Fruit fly (Drosophila melanogaster): ENCODE results near the gene CG31524.

CG31524 gene

dm6 chr3R:30512114-30512513 lies 2.0 kb downstream of the CG31524 start, which contains the start of gene PH4alphaNE2:
Gene PH4alphaNE2 (minus strand): TSS chr3R:30512214.
- TF ChIP-seq Rel (GFP tag; optimal IDR thresholded peaks at IDR 0.05) = no peak
- TF ChIP-seq Rel (tag; optimal IDR thresholded peaks at IDR 0.05) = no peak
- no peak for TF ChIP-seq sage (GFP tag; optimal IDR thresholded peaks at IDR 0.05)
- TF ChIP-seq ey (GFP tag; optimal IDR thresholded peaks at IDR 0.05) = no peak
- TF ChIP-seq CrebA (GFP tag; optimal IDR thresholded peaks at IDR 0.05; ENCODE audit: borderline replicate concordance) = no peak
- no peak for TF ChIP-seq Mio (GFP tag; optimal IDR thresholded peaks at IDR 0.05)
- TF ChIP-seq Abd-B (GFP tag; optimal IDR thresholded peaks at IDR 0.05) = no peak
- TF ChIP-seq lola (GFP tag; optimal IDR thresholded peaks at IDR 0.05) = no peak
- no peak for TF ChIP-seq Myc (optimal IDR thresholded peaks at IDR 0.05)
- no peak for TF ChIP-seq sv (GFP tag; optimal IDR thresholded peaks at IDR 0.05)
- no peak for TF ChIP-seq Sp1 (GFP tag; optimal IDR thresholded peaks at IDR 0.05)
- no peak for TF ChIP-seq dl (GFP tag; optimal IDR thresholded peaks at IDR 0.05; ENCODE audit: insufficient read depth in 1 of 2, partially characterized antibody in 2 of 2)
- no peak for TF ChIP-seq h (GFP tag; optimal IDR thresholded peaks at IDR 0.05)
- no peak for TF ChIP-seq psq (GFP tag; optimal IDR thresholded peaks at IDR 0.05)

dm6 chr3R:30507723-30508122 lies 6.4 kb downstream of the CG31524 start, which contains the start of gene CG34041:
Gene CG34041 (plus strand): TSS chr3R:30508023.
- TF ChIP-seq Vsx2 (GFP tag; optimal IDR thresholded peaks at IDR 0.05; ENCODE audit: partially characterized antibody) (no peak), psq (GFP tag; optimal IDR thresholded peaks at IDR 0.05) (no peak), CG32264 (GFP tag; optimal IDR thresholded peaks at IDR 0.05) (no peak), GATAd (GFP tag; optimal IDR thresholded peaks at IDR 0.05) (no peak), br (GFP tag; optimal IDR thresholded peaks at IDR 0.05) (no peak), Dif (GFP tag; optimal IDR thresholded peaks at IDR 0.05; ENCODE audit: partially characterized antibody) (no peak), Dfd (GFP tag; optimal IDR thresholded peaks at IDR 0.05) (no peak), usp (GFP tag; optimal IDR thresholded peaks at IDR 0.05) (no peak), sv (GFP tag; optimal IDR thresholded peaks at IDR 0.05) (no peak), N (GFP tag; optimal IDR thresholded peaks at IDR 0.05) (no peak), dmrt93B (GFP tag; optimal IDR thresholded peaks at IDR 0.05) (no peak), dl (GFP tag; optimal IDR thresholded peaks at IDR 0.05; ENCODE audit: insufficient read depth in 1 of 2, partially characterized antibody in 2 of 2) (no peak), CrebA (GFP tag; optimal IDR thresholded peaks at IDR 0.05; ENCODE audit: borderline replicate concordance) (no peak), Hr78 (GFP tag; optimal IDR thresholded peaks at IDR 0.05) (no peak), lola (GFP tag; optimal IDR thresholded peaks at IDR 0.05) (no peak), CG9705 (GFP tag; optimal IDR thresholded peaks at IDR 0.05) (no peak), dsf (GFP tag; optimal IDR thresholded peaks at IDR 0.05; ENCODE audit: borderline replicate concordance) (no peak), Abd-B (GFP tag; optimal IDR thresholded peaks at IDR 0.05) (no peak)

dm6 chr3R:30505561-30506037 lies 8.6 kb downstream of the CG31524 start, which contains the start of the genes PH4alphaSG1 and CG15539:
Gene PH4alphaSG1 (minus strand): TSS chr3R:30505661.
Gene CG15539 (plus strand): TSS chr3R:30505987.
- TF ChIP-seq tai (GFP tag; optimal IDR thresholded peaks at IDR 0.05) = no peak
- no peak for TF ChIP-seq usp (GFP tag; optimal IDR thresholded peaks at IDR 0.05)
- TF ChIP-seq Myc (optimal IDR thresholded peaks at IDR 0.05) = no peak
- no peak for TF ChIP-seq pan (optimal IDR thresholded peaks at IDR 0.05)
- TF ChIP-seq Hr83 (GFP tag; optimal IDR thresholded peaks at IDR 0.05; ENCODE audit: poor library complexity, severe bottlenecking) = no peak
- no peak for TF ChIP-seq Jra (GFP tag; optimal IDR thresholded peaks at IDR 0.05)
- TF ChIP-seq Mio (GFP tag; optimal IDR thresholded peaks at IDR 0.05) = no peak
- TF ChIP-seq Dfd (GFP tag; optimal IDR thresholded peaks at IDR 0.05) = no peak
- no peak for TF ChIP-seq jim (GFP tag; optimal IDR thresholded peaks at IDR 0.05)
- no peak for TF ChIP-seq CrebA (GFP tag; optimal IDR thresholded peaks at IDR 0.05; ENCODE audit: borderline replicate concordance)

dm6 chr3R:30503406-30503805 lies 10.7 kb downstream of the CG31524 start, which contains the start of gene CG31371:
Gene CG31371 (minus strand): TSS chr3R:30503506.
- TF ChIP-seq brk (GFP tag; optimal IDR thresholded peaks at IDR 0.05) = no peak
- no peak for TF ChIP-seq br (GFP tag; optimal IDR thresholded peaks at IDR 0.05)
- no peak for TF ChIP-seq Hnf4 (GFP tag; optimal IDR thresholded peaks at IDR 0.05)
- no peak for TF ChIP-seq sage (GFP tag; optimal IDR thresholded peaks at IDR 0.05)
- no peak for TF ChIP-seq ey (GFP tag; optimal IDR thresholded peaks at IDR 0.05)
- TF ChIP-seq Mio (GFP tag; optimal IDR thresholded peaks at IDR 0.05) = no peak
- no peak for TF ChIP-seq lola (GFP tag; optimal IDR thresholded peaks at IDR 0.05)
- TF ChIP-seq tai (GFP tag; optimal IDR thresholded peaks at IDR 0.05) = no peak
- no peak for TF ChIP-seq CG32264 (GFP tag; optimal IDR thresholded peaks at IDR 0.05)
- no peak for TF ChIP-seq Hr78 (GFP tag; optimal IDR thresholded peaks at IDR 0.05)
- no peak for TF ChIP-seq N (GFP tag; optimal IDR thresholded peaks at IDR 0.05)
- no peak for TF ChIP-seq Abd-B (GFP tag; optimal IDR thresholded peaks at IDR 0.05)
- TF ChIP-seq psq (GFP tag; optimal IDR thresholded peaks at IDR 0.05) = no peak
- TF ChIP-seq usp (GFP tag; optimal IDR thresholded peaks at IDR 0.05) = no peak
- TF ChIP-seq Hr83 (GFP tag; optimal IDR thresholded peaks at IDR 0.05; ENCODE audit: poor library complexity, severe bottlenecking) = no peak
- TF ChIP-seq h (GFP tag; optimal IDR thresholded peaks at IDR 0.05) = no peak

All from whole organism, wandering third instar larva.